Fruit fly (Drosophila melanogaster) whole organism, prepupa: ENCODE data around the gene Vav.

Source experiments
- CG11762 ChIP-seq: fragments of 200-800 bp; sonication (Bioruptor generic); optimal IDR thresholded peaks from 3 replicates; lab custom pipeline; 2016; ENCODE audit warnings: missing biosample characterization, missing genetic modification characterization; ENCODE audit not compliant: insufficient read depth
- CG11902 ChIP-seq: fragments of 200-800 bp; sonication (Bioruptor generic); optimal IDR thresholded peaks from 3 replicates; lab custom pipeline; 2016; ENCODE audit warnings: missing biosample characterization, missing genetic modification characterization
- CG31627 ChIP-seq: fragments of 200-800 bp; sonication (Bioruptor generic); optimal IDR thresholded peaks from 3 replicates; lab custom pipeline; 2016; ENCODE audit warnings: missing biosample characterization, missing genetic modification characterization
- CG32006 ChIP-seq: fragments of 200-800 bp; sonication (Bioruptor generic); optimal IDR thresholded peaks from 3 replicates; lab custom pipeline; 2017; ENCODE audit warnings: missing biosample characterization, mild to moderate bottlenecking, missing genetic modification characterization
- CG6163 ChIP-seq: fragments of 200-800 bp; sonication (Bioruptor generic); IDR thresholded peaks from 3 replicates; pipeline ENCODE4 v1.3.6; 2022; ENCODE audit warnings: missing biosample characterization, missing genetic modification characterization
- CG7368 ChIP-seq: fragments of 200-800 bp; sonication (Bioruptor generic); optimal IDR thresholded peaks from 3 replicates; lab custom pipeline; 2016; ENCODE audit warnings: missing biosample characterization, missing genetic modification characterization
- CG8632 ChIP-seq: fragments of 200-800 bp; sonication (Bioruptor generic); optimal IDR thresholded peaks from 3 replicates; lab custom pipeline; 2016; ENCODE audit warnings: missing biosample characterization, missing genetic modification characterization
- Hr39 ChIP-seq: fragments of 200-800 bp; sonication (Bioruptor generic); optimal IDR thresholded peaks from 2 replicates; lab custom pipeline; 2016; ENCODE audit warnings: missing biosample characterization, missing genetic modification characterization
- Hr4 ChIP-seq: fragments of 200-800 bp; sonication (Bioruptor generic); optimal IDR thresholded peaks from 3 replicates; lab custom pipeline; 2016; ENCODE audit warnings: missing biosample characterization, missing genetic modification characterization
- net ChIP-seq: fragments of 200-800 bp; sonication (Bioruptor generic); optimal IDR thresholded peaks from 3 replicates; lab custom pipeline; 2016; ENCODE audit warnings: missing biosample characterization, missing genetic modification characterization
- spab ChIP-seq: fragments of 200-800 bp; sonication (Bioruptor generic); optimal IDR thresholded peaks from 2 replicates; lab custom pipeline; 2017; ENCODE audit warnings: missing biosample characterization, mild to moderate bottlenecking, missing genetic modification characterization, missing genetic modification reagents
- vri ChIP-seq: fragments of 200-800 bp; sonication (Bioruptor generic); optimal IDR thresholded peaks from 3 replicates; lab custom pipeline; 2016; ENCODE audit warnings: missing biosample characterization, mild to moderate bottlenecking, missing genetic modification characterization

- TF ChIP-seq CG31627 (GFP tag; lab: Kevin White, UChicago) (no peak), Hr39 (GFP tag; lab: Kevin White, UChicago) (no peak), CG32006 (GFP tag; lab: Kevin White, UChicago) (peak; percentile 72), CG7368 (GFP tag; lab: Kevin White, UChicago) (peak; percentile 39), net (peak; percentile 3), vri (GFP tag; lab: Kevin White, UChicago) (no peak), CG11902 (GFP tag; lab: Kevin White, UChicago) (no peak), spab (GFP tag; lab: Kevin White, UChicago) (peak; percentile 35), CG6163 (no peak; the same call in 1 of the 3 replicates), CG11762 (GFP tag; lab: Kevin White, UChicago) (no peak), Hr4 (GFP tag; lab: Kevin White, UChicago) (no peak), CG8632 (GFP tag; lab: Kevin White, UChicago) (peak; percentile 58)
Measured at dm6 chrX:19317058-19317767, 55.6 kb downstream of the Vav start.
